Fruit fly (Drosophila melanogaster) whole organism, embryonic: Measurements from ENCODE around the gene RpL37-1.

Experiments
- ATbp ChIP-seq: fragments of 200-800 bp; sonication (Bioruptor generic); optimal IDR thresholded peaks from 2 replicates; lab custom pipeline; 2017; ENCODE audit warnings: missing biosample characterization, mild to moderate bottlenecking, missing genetic modification characterization, missing genetic modification reagents
- Awh ChIP-seq: fragments of 200-800 bp; sonication (Bioruptor generic); IDR thresholded peaks from 2 replicates; pipeline ENCODE4, ENCODE4 v1.3.6; 2022; ENCODE audit warnings: missing biosample characterization, missing genetic modification characterization
- CG10431 ChIP-seq: fragments of 200-800 bp; sonication (Bioruptor generic); optimal IDR thresholded peaks from 3 replicates; lab custom pipeline; 2018; ENCODE audit warnings: missing biosample characterization, mild to moderate bottlenecking, missing genetic modification characterization
- CG11560 ChIP-seq: fragments of 200-800 bp; sonication (Bioruptor generic); IDR thresholded peaks from 3 replicates; pipeline ENCODE4 v1.3.6; 2022; ENCODE audit warnings: missing biosample characterization, missing genetic modification characterization
- CG11696 ChIP-seq: fragments of 200-800 bp; sonication (Bioruptor generic); IDR thresholded peaks from 2 replicates; pipeline ENCODE4 v1.3.6; 2022; ENCODE audit warnings: missing biosample characterization, missing genetic modification characterization
- CG12659 ChIP-seq: fragments of 200-800 bp; sonication (Bioruptor generic); optimal IDR thresholded peaks from 3 replicates; lab custom pipeline; 2017; ENCODE audit warnings: mild to moderate bottlenecking, missing biosample characterization, missing genetic modification reagents, missing genetic modification characterization
- CG15011 ChIP-seq: fragments of 200-800 bp; sonication (Bioruptor generic); optimal IDR thresholded peaks from 3 replicates; lab custom pipeline; 2018; ENCODE audit warnings: missing biosample characterization, mild to moderate bottlenecking, missing genetic modification characterization
- CG15601 ChIP-seq: fragments of 200-800 bp; sonication (Bioruptor generic); optimal IDR thresholded peaks from 3 replicates; lab custom pipeline; 2019; ENCODE audit warnings: missing biosample characterization, mild to moderate bottlenecking, missing genetic modification characterization, moderate library complexity
- CG17829 ChIP-seq: fragments of 200-800 bp; optimal IDR thresholded peaks from 2 replicates; lab custom pipeline; 2019; ENCODE audit warnings: missing biosample characterization, mild to moderate bottlenecking, missing genetic modification characterization, moderate library complexity
- CG2199 ChIP-seq: fragments of 200-800 bp; sonication (Bioruptor generic); IDR thresholded peaks from 3 replicates; pipeline ENCODE4 v1.3.6; 2022; ENCODE audit warnings: missing biosample characterization, missing genetic modification characterization
- CG2712 ChIP-seq: fragments of 200-800 bp; optimal IDR thresholded peaks from 3 replicates; lab custom pipeline; 2019; ENCODE audit warnings: missing biosample characterization, mild to moderate bottlenecking, missing genetic modification characterization, moderate library complexity
- CG30403 ChIP-seq: fragments of 200-800 bp; sonication (Bioruptor generic); optimal IDR thresholded peaks from 3 replicates; lab custom pipeline; 2016; ENCODE audit warnings: missing biosample characterization, missing genetic modification characterization
- CG31365 ChIP-seq: fragments of 200-800 bp; sonication (Bioruptor generic); optimal IDR thresholded peaks from 2 replicates; lab custom pipeline; 2018; ENCODE audit warnings: missing biosample characterization, mild to moderate bottlenecking, missing genetic modification characterization
- CG3163 ChIP-seq: fragments of 200-800 bp; sonication (Bioruptor generic); optimal IDR thresholded peaks from 3 replicates; lab custom pipeline; 2016; ENCODE audit warnings: missing biosample characterization, missing genetic modification characterization
- CG33557 ChIP-seq: fragments of 200-800 bp; sonication (Bioruptor generic); optimal IDR thresholded peaks from 2 replicates; lab custom pipeline; 2019; ENCODE audit warnings: missing biosample characterization, mild to moderate bottlenecking, missing genetic modification characterization, moderate library complexity
- CG4617 ChIP-seq: fragments of 200-800 bp; sonication (Bioruptor generic); optimal IDR thresholded peaks from 3 replicates; lab custom pipeline; 2016; ENCODE audit warnings: missing biosample characterization, missing genetic modification characterization, borderline replicate concordance
- CG6689 ChIP-seq: fragments of 200-800 bp; sonication (Bioruptor generic); IDR thresholded peaks from 2 replicates; pipeline ENCODE4 v1.3.6; 2022; ENCODE audit warnings: missing biosample characterization, missing genetic modification characterization
- CG9215 ChIP-seq: fragments of 200-800 bp; sonication (Bioruptor generic); IDR thresholded peaks from 2 replicates; pipeline ENCODE4 v1.3.6; 2022; ENCODE audit warnings: missing biosample characterization, missing genetic modification characterization
- CG9876 ChIP-seq: fragments of 200-800 bp; sonication (Bioruptor generic); optimal IDR thresholded peaks from 2 replicates; lab custom pipeline; 2016; ENCODE audit warnings: missing biosample characterization, missing genetic modification characterization
- CrebB ChIP-seq: fragments of 200-800 bp; sonication (Bioruptor generic); optimal IDR thresholded peaks from 3 replicates; lab custom pipeline; 2018; ENCODE audit warnings: missing biosample characterization, mild to moderate bottlenecking, missing genetic modification characterization
- HLHmδ ChIP-seq: fragments of 200-800 bp; sonication (Bioruptor generic); optimal IDR thresholded peaks from 2 replicates; lab custom pipeline; 2018; ENCODE audit warnings: missing biosample characterization, mild to moderate bottlenecking, missing genetic modification characterization, moderate library complexity
- Hr3 ChIP-seq: fragments of 200-800 bp; sonication (Bioruptor generic); optimal IDR thresholded peaks from 3 replicates; lab custom pipeline; 2016; ENCODE audit warnings: missing biosample characterization, missing genetic modification characterization
- MBD-R2 ChIP-seq: fragments of 200-800 bp; sonication (Bioruptor generic); IDR thresholded peaks from 2 replicates; pipeline ENCODE4 v1.3.6; 2022; ENCODE audit warnings: missing biosample characterization, missing genetic modification characterization
- MTF-1 ChIP-seq: fragments of 200-800 bp; sonication (Bioruptor generic); optimal IDR thresholded peaks from 2 replicates; lab custom pipeline; 2018; ENCODE audit warnings: missing biosample characterization, mild to moderate bottlenecking, missing genetic modification characterization, borderline replicate concordance
- NC2α ChIP-seq: fragments of 200-800 bp; sonication (Bioruptor generic); optimal IDR thresholded peaks from 2 replicates; lab custom pipeline; 2016; ENCODE audit warnings: missing biosample characterization, missing genetic modification characterization
- Rx ChIP-seq: fragments of 200-800 bp; sonication (Bioruptor generic); IDR thresholded peaks from 2 replicates; pipeline ENCODE4 v1.3.6; 2022; ENCODE audit warnings: missing biosample characterization, missing genetic modification characterization
- Six4 ChIP-seq: fragments of 200-800 bp; sonication (Bioruptor generic); optimal IDR thresholded peaks from 2 replicates; lab custom pipeline; 2016; ENCODE audit warnings: missing biosample characterization, missing genetic modification characterization
- Sox102F ChIP-seq: fragments of 200-800 bp; sonication (Bioruptor generic); optimal IDR thresholded peaks from 2 replicates; lab custom pipeline; 2018; ENCODE audit warnings: missing biosample characterization, mild to moderate bottlenecking, missing genetic modification characterization, moderate library complexity
- Taf1 ChIP-seq: fragments of 200-800 bp; sonication (Bioruptor generic); IDR thresholded peaks from 2 replicates; pipeline ENCODE4 v1.3.6; 2022; ENCODE audit warnings: missing biosample characterization, missing genetic modification characterization
- br ChIP-seq: fragments of >200 bp; optimal IDR thresholded peaks from 2 replicates; lab custom pipeline; 2017
- cato ChIP-seq: fragments of 200-800 bp; sonication (Bioruptor generic); optimal IDR thresholded peaks from 2 replicates; lab custom pipeline; 2016; ENCODE audit warnings: missing biosample characterization, missing genetic modification characterization, borderline replicate concordance
- crc ChIP-seq: fragments of 200-800 bp; sonication (Bioruptor generic); optimal IDR thresholded peaks from 2 replicates; lab custom pipeline; 2016; ENCODE audit warnings: missing biosample characterization, missing genetic modification characterization
- ewg ChIP-seq: fragments of 200-800 bp; sonication (Bioruptor generic); optimal IDR thresholded peaks from 3 replicates; lab custom pipeline; 2017; ENCODE audit warnings: mild to moderate bottlenecking, missing biosample characterization, missing genetic modification reagents, missing genetic modification characterization
- fd3F ChIP-seq: fragments of 200-800 bp; sonication (Bioruptor generic); optimal IDR thresholded peaks from 2 replicates; lab custom pipeline; 2018; ENCODE audit warnings: missing biosample characterization, mild to moderate bottlenecking, missing genetic modification characterization, moderate library complexity
- gcm2 ChIP-seq: fragments of 200-800 bp; sonication (Bioruptor generic); optimal IDR thresholded peaks from 2 replicates; lab custom pipeline; 2016; ENCODE audit warnings: missing biosample characterization, missing genetic modification characterization
- grau ChIP-seq: fragments of 200-800 bp; optimal IDR thresholded peaks from 3 replicates; lab custom pipeline; 2019; ENCODE audit warnings: missing biosample characterization, mild to moderate bottlenecking, missing genetic modification characterization, moderate library complexity
- luna ChIP-seq: fragments of 200-800 bp; sonication (Bioruptor generic); optimal IDR thresholded peaks from 2 replicates; lab custom pipeline; 2016; ENCODE audit warnings: missing biosample characterization, missing genetic modification characterization
- ranshi ChIP-seq: fragments of 200-800 bp; sonication (Bioruptor generic); IDR thresholded peaks from 2 replicates; pipeline ENCODE4 v1.3.6; 2022; ENCODE audit warnings: missing biosample characterization, missing genetic modification characterization
- row ChIP-seq: fragments of 200-800 bp; sonication (Bioruptor generic); IDR thresholded peaks from 3 replicates; pipeline ENCODE4 v1.3.6; 2022; ENCODE audit warnings: missing biosample characterization, missing genetic modification characterization
- slbo ChIP-seq: fragments of 200-800 bp; sonication (Bioruptor generic); IDR thresholded peaks from 2 replicates; pipeline ENCODE4 v1.3.6; 2022; ENCODE audit warnings: missing biosample characterization, missing genetic modification characterization
- stc ChIP-seq: fragments of 200-800 bp; sonication (Bioruptor generic); IDR thresholded peaks from 2 replicates; pipeline ENCODE4 v1.3.6; 2022; ENCODE audit warnings: missing biosample characterization, missing genetic modification characterization
- tin ChIP-seq: fragments of 200-800 bp; sonication (Bioruptor generic); optimal IDR thresholded peaks from 3 replicates; lab custom pipeline; 2016; ENCODE audit warnings: missing biosample characterization, missing genetic modification characterization
- tna ChIP-seq: fragments of 200-800 bp; sonication (Bioruptor generic); IDR thresholded peaks from 2 replicates; pipeline ENCODE4 v1.3.6; 2022; ENCODE audit warnings: missing biosample characterization, missing genetic modification characterization; ENCODE audit not compliant: partially characterized antibody
- tx ChIP-seq: fragments of 200-800 bp; sonication (Bioruptor generic); optimal IDR thresholded peaks from 2 replicates; lab custom pipeline; 2016; ENCODE audit warnings: missing biosample characterization, missing genetic modification characterization
- unc-4 ChIP-seq: fragments of 200-800 bp; sonication (Bioruptor generic); IDR thresholded peaks from 2 replicates; pipeline ENCODE4 v1.3.6; 2022; ENCODE audit warnings: missing biosample characterization, missing genetic modification characterization; ENCODE audit not compliant: partially characterized antibody
- vnd ChIP-seq: fragments of 200-800 bp; sonication (Bioruptor generic); IDR thresholded peaks from 3 replicates; pipeline ENCODE4 v1.3.6; 2022; ENCODE audit warnings: missing biosample characterization, missing genetic modification characterization; ENCODE audit not compliant: partially characterized antibody
- wek ChIP-seq: fragments of 200-800 bp; sonication (Bioruptor generic); optimal IDR thresholded peaks from 3 replicates; lab custom pipeline; 2018; ENCODE audit warnings: missing biosample characterization, mild to moderate bottlenecking, missing genetic modification characterization, moderate library complexity
- zfh2 ChIP-seq: fragments of 200-800 bp; sonication (Bioruptor generic); optimal IDR thresholded peaks from 2 replicates; lab custom pipeline; 2016; ENCODE audit warnings: missing biosample characterization, missing genetic modification characterization

The RpL37-1 gene

dm6 chrX:15138994-15139863 lies at the start of gene RpL37-1 (continued):
- TF ChIP-seq CG17829 (tag; lab: Kevin White, UChicago) (peak; percentile 40), CG15601 (tag; lab: Kevin White, UChicago) (peak; percentile 34), luna (GFP tag; lab: Kevin White, UChicago) (peak; percentile 41), CrebB (tag; lab: Kevin White, UChicago) (peak; percentile 40), row (peak; percentile 59), Taf1 (GFP tag; lab: Robert Waterston, UW) (0 out of 2 replicates have a peak, but pooled peaks have one; percentile 11), stc (GFP tag; lab: Robert Waterston, UW) (0 out of 2 replicates have a peak, but pooled peaks have one; percentile 54), Six4 (GFP tag; lab: Kevin White, UChicago) (peak; percentile 43), grau (tag; lab: Kevin White, UChicago) (peak; percentile 45), CG3163 (peak; percentile 68), CG11560 (tag; lab: Robert Waterston, UW) (no peak), Hr3 (GFP tag; lab: Kevin White, UChicago) (no peak), tna (GFP tag; lab: Robert Waterston, UW) (no peak), MTF-1 (GFP tag; lab: Kevin White, UChicago) (peak; percentile 80), crc (peak; percentile 39), zfh2 (peak; percentile 65), ewg (GFP tag; lab: Kevin White, UChicago) (peak; percentile 43), HLHmδ (GFP tag; lab: Kevin White, UChicago) (peak; percentile 73), CG6689 (GFP tag; lab: Robert Waterston, UW) (no peak), CG15011 (peak; percentile 58), vnd (peak; percentile 49; the same call in 1 of the 3 replicates), ATbp (peak; percentile 28), wek (GFP tag; lab: Kevin White, UChicago) (peak; percentile 68), slbo (GFP tag; lab: Robert Waterston, UW) (peak; percentile 64), gcm2 (GFP tag; lab: Kevin White, UChicago) (peak; percentile 29), CG4617 (peak; percentile 33), CG31365 (tag; lab: Kevin White, UChicago) (peak; percentile 42), CG10431 (GFP tag; lab: Kevin White, UChicago) (peak; percentile 78), Rx (GFP tag; lab: Robert Waterston, UW) (peak; percentile 66), CG9215 (GFP tag; lab: Robert Waterston, UW) (no peak), CG11696 (0 out of 2 replicates have a peak, but pooled peaks have one; percentile 28), tx (GFP tag; lab: Kevin White, UChicago) (peak; percentile 54), Sox102F (peak; percentile 41), tin (peak; percentile 46), br (no peak), MBD-R2 (GFP tag; lab: Robert Waterston, UW) (peak; percentile 49), CG33557 (peak; percentile 35), CG2199 (GFP tag; lab: Robert Waterston, UW) (peak; percentile 36; the same call in 1 of the 3 replicates), NC2α (GFP tag; lab: Kevin White, UChicago) (peak; percentile 29), fd3F (GFP tag; lab: Kevin White, UChicago) (no peak), CG30403 (GFP tag; lab: Kevin White, UChicago) (peak; percentile 66), ranshi (GFP tag; lab: Robert Waterston, UW) (peak; percentile 62; the same call in 1 of the 2 replicates), unc-4 (GFP tag; lab: Robert Waterston, UW) (peak; percentile 69), Awh (GFP tag; lab: Robert Waterston, UW) (no peak; the same call in 1 of the 2 replicates), cato (GFP tag; lab: Kevin White, UChicago) (peak; percentile 5), CG2712 (tag; lab: Kevin White, UChicago) (peak; percentile 38), CG9876 (GFP tag; lab: Kevin White, UChicago) (peak; percentile 74), CG12659 (GFP tag; lab: Kevin White, UChicago) (peak; percentile 90)
